Worm (Caenorhabditis elegans) whole organism, early embryonic: ENCODE data around the gene T11B7.5.

Source experiments
- B0310.2 ChIP-seq: sonication (generic microtip); optimal IDR thresholded peaks from 2 replicates; lab custom pipeline; 2016; ENCODE audit warnings: mild to moderate bottlenecking, missing genetic modification characterization, missing compliant biosample characterization
- ama-1 ChIP-seq: fragments of 150-350 bp; optimal IDR thresholded peaks from 2 replicates; lab custom pipeline; 2014
- ceh-13 ChIP-seq: fragments of 200-800 bp; sonication (Bioruptor generic); optimal IDR thresholded peaks from 2 replicates; lab custom pipeline; 2018; ENCODE audit warnings: mild to moderate bottlenecking, missing genetic modification characterization, missing compliant biosample characterization
- hmg-4 ChIP-seq: fragments of 200-800 bp; sonication (Bioruptor generic); optimal IDR thresholded peaks from 2 replicates; lab custom pipeline; 2018; ENCODE audit warnings: mild to moderate bottlenecking, missing genetic modification characterization, missing compliant biosample characterization
- pes-1 ChIP-seq: fragments of 200-800 bp; sonication (Bioruptor generic); IDR thresholded peaks from 2 replicates; pipeline ENCODE4 v1.3.6; 2022; ENCODE audit warnings: missing genetic modification reagents, missing genetic modification characterization, missing compliant biosample characterization
- tra-4 ChIP-seq: sonication (generic microtip); optimal IDR thresholded peaks from 2 replicates; lab custom pipeline; 2017; ENCODE audit warnings: missing genetic modification characterization, missing compliant biosample characterization

- TF ChIP-seq ceh-13 (GFP tag; lab: Kevin White, UChicago) = no peak
- no peak for TF ChIP-seq hmg-4 (GFP tag; lab: Kevin White, UChicago)
- no peak for TF ChIP-seq B0310.2 (tag; lab: Kevin White, UChicago)
- no peak for TF ChIP-seq ama-1
- no peak for TF ChIP-seq pes-1 (GFP tag; lab: Robert Waterston, UW)
- TF ChIP-seq tra-4 (tag; lab: Kevin White, UChicago) = no peak
Observed at ce11 chrIV:8830591-8830990, 25.3 kb downstream of the T11B7.5 start, which contains the start of gene T28C6.8.
